Fruit fly (Drosophila melanogaster): ENCODE data around the gene CG12099.

DNA sequence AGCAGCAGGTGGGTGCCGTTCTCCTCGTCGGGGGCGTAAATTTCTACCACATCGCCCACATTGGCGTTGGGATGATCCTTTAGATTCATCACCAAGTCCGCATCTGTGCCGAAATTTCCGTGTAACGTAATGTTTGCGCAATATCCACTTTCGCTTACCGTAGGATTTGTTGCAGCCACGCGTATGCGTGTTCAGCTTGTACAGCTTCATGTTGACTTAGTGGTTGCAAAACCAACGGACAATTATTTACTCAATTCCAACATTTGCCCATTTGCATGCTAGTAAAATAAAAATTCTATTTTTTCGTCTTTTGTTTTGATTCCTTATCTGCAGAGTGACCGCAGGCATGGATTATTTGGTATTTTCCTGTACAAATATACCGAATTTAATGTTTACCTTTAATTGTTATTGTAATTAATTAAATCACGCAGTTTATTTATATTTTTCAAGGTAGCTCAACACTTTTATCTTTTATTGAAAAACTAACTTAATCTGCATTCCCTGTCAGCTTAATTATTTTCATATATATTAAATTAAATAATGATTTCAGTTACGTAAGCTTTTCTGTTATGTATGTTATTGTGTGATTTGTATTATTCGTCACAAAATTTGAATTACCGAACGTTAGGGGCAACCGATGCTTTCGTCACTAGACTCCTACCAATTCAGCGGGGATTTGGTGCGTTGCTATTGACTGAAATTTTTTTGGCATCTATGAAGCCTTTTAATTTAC is 24.4 kb downstream of the CG12099 start, which contains the start of gene Iml1:
- TF ChIP-seq pan (optimal IDR thresholded peaks at IDR 0.05): no peak
- no peak for TF ChIP-seq EcR (GFP tag; optimal IDR thresholded peaks at IDR 0.05)
- TF ChIP-seq CG8478 (optimal IDR thresholded peaks at IDR 0.05): no peak
- no peak for TF ChIP-seq psq (optimal IDR thresholded peaks at IDR 0.05)
- TF ChIP-seq usp (GFP tag; optimal IDR thresholded peaks at IDR 0.05): no peak
- TF ChIP-seq Dll (optimal IDR thresholded peaks at IDR 0.05): no peak

Data from whole organism.